Fruit fly (Drosophila melanogaster) Kc167 (cell line): Measurements from ENCODE around the gene CG45116.

ENCODE experiments used
- Myc ChIP-seq: fragments of >200 bp; optimal IDR thresholded peaks from 2 replicates; lab custom pipeline; 2017; ENCODE audit warnings: missing external identifiers
- h ChIP-seq: fragments of >200 bp; optimal IDR thresholded peaks from 3 replicates; lab custom pipeline; 2018; ENCODE audit warnings: missing external identifiers
- psq ChIP-seq: fragments of >200 bp; optimal IDR thresholded peaks from 2 replicates; lab custom pipeline; 2017; ENCODE audit warnings: missing external identifiers

dm6 chr3L:22670174-22670573, 29.1 kb upstream of the CG45116 start:
- TF ChIP-seq psq (lab: Kevin White, UChicago) (no peak), h (lab: Kevin White, UChicago) (no peak), Myc (no peak)
